Worm (Caenorhabditis elegans): ENCODE measurements around the gene F53B3.3.

The F53B3.3 gene

ce11 chrX:2858380-2858779 lies 12.6 kb downstream of the F53B3.3 start:
- TF ChIP-seq F33H1.4 (GFP tag; IDR thresholded peaks at IDR 0.05) (no peak), snpc-4 (GFP tag; optimal IDR thresholded peaks at IDR 0.05) (no peak), snpc-4 (tag; optimal IDR thresholded peaks at IDR 0.05) (no peak), lsy-27 (tag; optimal IDR thresholded peaks at IDR 0.05; ENCODE audit: borderline replicate concordance, insufficient read depth) (no peak), sea-2 (GFP tag; IDR thresholded peaks at IDR 0.05) (no peak)

- TF ChIP-seq F55B11.4 (tag; optimal IDR thresholded peaks at IDR 0.05; ENCODE audit: borderline replicate concordance, insufficient read depth), result no peak
- TF ChIP-seq madf-3 (GFP tag; IDR thresholded peaks at IDR 0.05), result 0 out of 2 replicates have a peak, but pooled peaks have one; percentile 17
Observed at ce11 chrX:2857070-2857825, 13.7 kb downstream of the F53B3.3 start, which contains the start of gene tra-4. Gene tra-4, minus strand, starts transcription at chrX:2857603.

ce11 chrX:2853963-2854362 lies 17.0 kb downstream of the F53B3.3 start:
- TF ChIP-seq Y79H2A.3 (GFP tag; conservative IDR thresholded peaks at IDR 0.05) (no peak), zfh-2 (GFP tag; conservative IDR thresholded peaks at IDR 0.05) (no peak), C06A6.2 (GFP tag; conservative IDR thresholded peaks at IDR 0.05) (no peak), D2030.7 (GFP tag; IDR thresholded peaks at IDR 0.05) (no peak), F37B4.10 (GFP tag; IDR thresholded peaks at IDR 0.05) (no peak), aptf-2 (GFP tag; conservative IDR thresholded peaks at IDR 0.05) (no peak), cebp-1 (GFP tag; IDR thresholded peaks at IDR 0.05) (no peak), cebp-1 (tag; optimal IDR thresholded peaks at IDR 0.05) (no peak), unc-130 (GFP tag; optimal IDR thresholded peaks at IDR 0.05) (no peak), F33H1.4 (GFP tag; IDR thresholded peaks at IDR 0.05) (no peak), B0336.3 (GFP tag; IDR thresholded peaks at IDR 0.05) (no peak), cebp-2 (GFP tag; IDR thresholded peaks at IDR 0.05) (no peak), C17E4.6 (GFP tag; IDR thresholded peaks at IDR 0.05) (no peak), die-1 (tag; optimal IDR thresholded peaks at IDR 0.05) (no peak), lin-54 (GFP tag; optimal IDR thresholded peaks at IDR 0.05) (no peak), Y53G8AR.9 (GFP tag; conservative IDR thresholded peaks at IDR 0.05) (no peak), lag-1 (GFP tag; IDR thresholded peaks at IDR 0.05) (no peak), Y95B8A.8 (GFP tag; IDR thresholded peaks at IDR 0.05) (no peak), mes-4 (tag; optimal IDR thresholded peaks at IDR 0.05) (no peak)

- TF ChIP-seq B0019.2 (GFP tag; conservative IDR thresholded peaks at IDR 0.05) (no peak), egl-18 (GFP tag; IDR thresholded peaks at IDR 0.05) (no peak), nhr-90 (tag; optimal IDR thresholded peaks at IDR 0.05) (peak; percentile 22), ama-1 (optimal IDR thresholded peaks at IDR 0.05) (no peak), ama-1 (GFP tag; optimal IDR thresholded peaks at IDR 0.05) (no peak), dox-1 (GFP tag; IDR thresholded peaks at IDR 0.05) (peak; percentile 85), egrh-3 (GFP tag; IDR thresholded peaks at IDR 0.05) (peak; percentile 81), F57C9.4 (tag; optimal IDR thresholded peaks at IDR 0.05) (peak; percentile 51), xnd-1 (tag; optimal IDR thresholded peaks at IDR 0.05) (no peak), nhr-80 (tag; optimal IDR thresholded peaks at IDR 0.05) (peak; percentile 76), lin-26 (GFP tag; IDR thresholded peaks at IDR 0.05) (peak; percentile 58; the same call in 1 of the 2 replicates), nhr-120 (GFP tag; IDR thresholded peaks at IDR 0.05) (no peak), nfya-1 (tag; optimal IDR thresholded peaks at IDR 0.05; ENCODE audit: borderline replicate concordance, insufficient read depth) (no peak), ccch-3 (GFP tag; optimal IDR thresholded peaks at IDR 0.05) (no peak), ceh-79 (tag; optimal IDR thresholded peaks at IDR 0.05) (no peak), rec-8 (tag; optimal IDR thresholded peaks at IDR 0.05) (no peak), unc-130 (GFP tag; optimal IDR thresholded peaks at IDR 0.05) (no peak), snpc-4 (GFP tag; optimal IDR thresholded peaks at IDR 0.05) (peak; percentile 15), snpc-4 (tag; optimal IDR thresholded peaks at IDR 0.05) (peak in 3 of 4 experiments; percentile 43 to 66 (median 66)), lir-1 (GFP tag; conservative IDR thresholded peaks at IDR 0.05) (peak; percentile 72; the same call in 1 of the 2 replicates), K12H6.12 (tag; optimal IDR thresholded peaks at IDR 0.05) (peak; percentile 96), F52B5.7 (tag; optimal IDR thresholded peaks at IDR 0.05) (peak; percentile 20)
Observed at ce11 chrX:2852388-2852908, 18.5 kb downstream of the F53B3.3 start, which contains the start of gene kin-29. Gene kin-29, minus strand, starts transcription at chrX:2852438.

Measured in whole organism, young adult.